Fruit fly (Drosophila melanogaster): ENCODE measurements around the gene CG31546.
A peak's percentile ranks its signal among the peaks of the same experiment; 100 is the strongest.

The CG31546 gene

DNA sequence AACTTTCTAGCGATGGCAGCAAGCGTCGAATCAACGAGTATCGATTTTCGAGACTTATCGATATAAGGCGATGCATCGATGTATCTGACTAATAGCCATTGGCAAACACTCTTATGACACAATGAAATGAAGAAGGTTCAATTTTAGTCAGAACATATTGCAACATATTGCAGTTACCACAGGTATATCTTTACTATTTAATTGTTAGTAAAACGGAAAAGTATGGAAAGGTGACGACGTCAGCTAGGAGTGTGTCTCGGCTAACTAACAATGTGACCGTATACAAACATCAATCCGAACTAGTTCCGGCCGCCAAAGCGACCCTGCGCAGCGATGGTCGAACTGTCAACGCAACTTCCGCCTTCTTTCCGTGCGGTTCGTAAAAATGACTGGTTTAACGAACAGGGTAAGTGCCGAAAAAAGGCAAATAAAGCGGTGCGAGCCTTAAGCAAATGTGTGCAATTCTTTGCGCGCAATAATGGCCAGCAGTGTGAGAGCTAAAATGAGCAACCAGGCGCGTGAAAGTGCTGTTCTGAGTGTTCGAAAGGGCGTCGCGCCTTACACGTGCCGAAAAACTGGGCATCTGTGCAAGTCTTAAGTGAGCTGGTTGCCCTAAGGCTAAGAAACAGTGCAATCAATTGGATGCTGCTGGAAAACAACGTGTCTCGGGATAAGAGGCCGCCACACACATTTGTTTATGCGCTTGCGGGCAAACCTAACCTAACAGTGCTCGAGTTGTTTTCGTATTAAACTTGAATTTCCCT is 11.1 kb downstream of the CG31546 start, which contains the start of the genes Dph4, Spec2 and RpL13A (continued):
- TF ChIP-seq CG3726 (GFP tag; IDR thresholded peaks at IDR 0.05) (no peak), Blimp-1 (GFP tag; optimal IDR thresholded peaks at IDR 0.05) (peak; percentile 65), CG10147 (GFP tag; optimal IDR thresholded peaks at IDR 0.05) (peak; percentile 87), NK7.1 (GFP tag; optimal IDR thresholded peaks at IDR 0.05) (peak; percentile 90), Lpt (GFP tag; optimal IDR thresholded peaks at IDR 0.05) (no peak), BEAF-32 (GFP tag; optimal IDR thresholded peaks at IDR 0.05) (peak; percentile 99), ranshi (GFP tag; IDR thresholded peaks at IDR 0.05) (no peak), insv (GFP tag; optimal IDR thresholded peaks at IDR 0.05) (peak in 1 of 2 experiments; percentile 85), ERR (GFP tag; optimal IDR thresholded peaks at IDR 0.05) (peak; percentile 81), ara (GFP tag; IDR thresholded peaks at IDR 0.05) (no peak), Hr39 (optimal IDR thresholded peaks at IDR 0.05) (no peak), Asciz (GFP tag; optimal IDR thresholded peaks at IDR 0.05) (peak; percentile 92), jumu (GFP tag; optimal IDR thresholded peaks at IDR 0.05) (peak; percentile 81), ase (GFP tag; IDR thresholded peaks at IDR 0.05) (no peak), vvl (GFP tag; IDR thresholded peaks at IDR 0.05) (no peak), Drgx (GFP tag; IDR thresholded peaks at IDR 0.05) (no peak), pfk (GFP tag; optimal IDR thresholded peaks at IDR 0.05) (peak; percentile 84), CG11723 (GFP tag; optimal IDR thresholded peaks at IDR 0.05) (peak; percentile 93), gsb-n (tag; optimal IDR thresholded peaks at IDR 0.05) (peak; percentile 85), yki (optimal IDR thresholded peaks at IDR 0.05) (no peak), unc-4 (GFP tag; IDR thresholded peaks at IDR 0.05; ENCODE audit: partially characterized antibody) (no peak), CG3995 (GFP tag; optimal IDR thresholded peaks at IDR 0.05) (peak; percentile 83), CG3847 (GFP tag; IDR thresholded peaks at IDR 0.05) (no peak), CG10959 (GFP tag; IDR thresholded peaks at IDR 0.05) (no peak), Sox100B (GFP tag; optimal IDR thresholded peaks at IDR 0.05) (peak; percentile 90), pb (GFP tag; optimal IDR thresholded peaks at IDR 0.05) (peak; percentile 95), ci (GFP tag; IDR thresholded peaks at IDR 0.05) (no peak), CG8359 (GFP tag; optimal IDR thresholded peaks at IDR 0.05; ENCODE audit: borderline replicate concordance) (peak; percentile 85), Side (GFP tag; optimal IDR thresholded peaks at IDR 0.05) (peak; percentile 96), row (GFP tag; IDR thresholded peaks at IDR 0.05) (no peak), CG11696 (GFP tag; IDR thresholded peaks at IDR 0.05) (no peak), cad (GFP tag; optimal IDR thresholded peaks at IDR 0.05) (no peak), CG42726 (GFP tag; IDR thresholded peaks at IDR 0.05; ENCODE audit: partially characterized antibody) (no peak), inv (GFP tag; IDR thresholded peaks at IDR 0.05; ENCODE audit: partially characterized antibody) (no peak), CG8924 (tag; optimal IDR thresholded peaks at IDR 0.05) (peak; percentile 87), CG11695 (GFP tag; IDR thresholded peaks at IDR 0.05) (no peak), CG10274 (GFP tag; optimal IDR thresholded peaks at IDR 0.05) (peak; percentile 87), CG12744 (GFP tag; optimal IDR thresholded peaks at IDR 0.05) (peak; percentile 93), Antp (GFP tag; optimal IDR thresholded peaks at IDR 0.05) (peak; percentile 75), Hr3 (GFP tag; optimal IDR thresholded peaks at IDR 0.05) (peak; percentile 73), Hey (tag; optimal IDR thresholded peaks at IDR 0.05) (peak; percentile 93), so (GFP tag; IDR thresholded peaks at IDR 0.05) (no peak), dimm (GFP tag; IDR thresholded peaks at IDR 0.05) (no peak), CG4282 (GFP tag; optimal IDR thresholded peaks at IDR 0.05) (peak; percentile 86), fd3F (GFP tag; optimal IDR thresholded peaks at IDR 0.05) (peak; percentile 77), lola (GFP tag; optimal IDR thresholded peaks at IDR 0.05) (peak in 1 of 3 experiments; percentile 70), CG7839 (tag; optimal IDR thresholded peaks at IDR 0.05) (peak; percentile 85), CHES-1-like (GFP tag; optimal IDR thresholded peaks at IDR 0.05) (peak; percentile 95), CG8089 (GFP tag; optimal IDR thresholded peaks at IDR 0.05) (peak; percentile 93), CrebB (tag; optimal IDR thresholded peaks at IDR 0.05) (peak; percentile 95), CG11085 (GFP tag; IDR thresholded peaks at IDR 0.05) (no peak)
